Fruit fly (Drosophila melanogaster): ENCODE data around the gene bou.

Gene bou

DNA sequence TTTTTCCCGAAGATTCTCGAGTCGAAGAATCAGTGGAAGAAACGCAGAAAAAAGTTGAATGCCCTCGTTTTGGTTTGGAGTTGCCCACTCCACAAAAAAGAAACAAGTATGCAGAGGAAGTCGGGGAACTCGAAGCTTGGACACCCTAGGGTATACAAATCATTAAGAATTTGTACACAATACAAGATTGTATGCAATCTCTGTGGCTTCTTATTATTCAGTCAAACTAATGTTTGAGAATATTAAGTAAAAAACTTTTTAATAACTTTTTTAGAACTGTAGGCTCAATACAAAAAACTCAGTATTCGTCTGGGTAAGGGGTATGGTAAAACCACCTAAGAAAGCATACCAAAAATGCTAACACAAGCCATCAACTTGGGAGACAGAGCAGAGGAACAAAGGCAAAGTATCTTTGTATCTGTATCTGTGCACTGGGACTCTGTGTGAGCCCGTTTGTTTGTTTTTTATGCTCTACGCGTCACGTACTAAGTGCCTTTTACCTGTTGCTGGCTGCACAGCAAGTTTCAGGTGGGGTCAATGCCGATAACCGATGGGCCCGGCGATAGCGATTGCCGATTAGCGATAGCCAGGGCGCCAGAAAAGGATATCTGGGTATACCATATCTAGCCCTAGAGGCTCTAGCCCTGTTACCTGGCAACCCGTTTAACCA, 969 bp upstream of the bou start (continued):
- TF ChIP-seq chn (GFP tag; optimal IDR thresholded peaks at IDR 0.05) (peak; percentile 86), CG6175 (GFP tag; IDR thresholded peaks at IDR 0.05) (0 out of 3 replicates have a peak, but pooled peaks have one; percentile 23), CG14965 (GFP tag; optimal IDR thresholded peaks at IDR 0.05; ENCODE audit: borderline replicate concordance) (peak; percentile 3), fd96Cb (tag; optimal IDR thresholded peaks at IDR 0.05) (peak; percentile 83), dmrt99B (tag; optimal IDR thresholded peaks at IDR 0.05) (peak; percentile 79), Meics (GFP tag; optimal IDR thresholded peaks at IDR 0.05) (peak; percentile 14), CG2678 (tag; optimal IDR thresholded peaks at IDR 0.05) (peak; percentile 86), pan (optimal IDR thresholded peaks at IDR 0.05) (peak in 1 of 2 experiments; percentile 15), pan (GFP tag; optimal IDR thresholded peaks at IDR 0.05 in 1 of 2, IDR thresholded peaks at IDR 0.05 in 1 of 2) (peak in 1 of 2 experiments; percentile 66), btn (GFP tag; optimal IDR thresholded peaks at IDR 0.05) (peak; percentile 65), mirr (GFP tag; optimal IDR thresholded peaks at IDR 0.05) (no peak), ap (GFP tag; IDR thresholded peaks at IDR 0.05) (0 out of 2 replicates have a peak, but pooled peaks have one; percentile 24), sens-2 (GFP tag; IDR thresholded peaks at IDR 0.05) (peak; percentile 53; the same call in 1 of the 2 replicates), CG8290 (GFP tag; optimal IDR thresholded peaks at IDR 0.05) (peak; percentile 54), CG8290 (tag; optimal IDR thresholded peaks at IDR 0.05) (peak in 1 of 2 experiments; percentile 33), Ravus (GFP tag; IDR thresholded peaks at IDR 0.05) (peak; percentile 15), CG12744 (GFP tag; optimal IDR thresholded peaks at IDR 0.05) (peak; percentile 52), nmo (GFP tag; optimal IDR thresholded peaks at IDR 0.05) (peak; percentile 90), caup (GFP tag; optimal IDR thresholded peaks at IDR 0.05; ENCODE audit: severe bottlenecking) (no peak), CrebB (tag; optimal IDR thresholded peaks at IDR 0.05) (peak; percentile 53), Abd-B (GFP tag; optimal IDR thresholded peaks at IDR 0.05) (peak; percentile 62), CG7556 (GFP tag; optimal IDR thresholded peaks at IDR 0.05) (peak; percentile 79), CG13424 (tag; optimal IDR thresholded peaks at IDR 0.05) (peak; percentile 79), CG13894 (tag; optimal IDR thresholded peaks at IDR 0.05) (peak; percentile 67), CG6765 (GFP tag; optimal IDR thresholded peaks at IDR 0.05) (no peak), CG18262 (tag; optimal IDR thresholded peaks at IDR 0.05) (peak; percentile 92), CG7357 (GFP tag; IDR thresholded peaks at IDR 0.05) (peak; percentile 54; the same call in 1 of the 3 replicates), sc (optimal IDR thresholded peaks at IDR 0.05) (no peak), sc (GFP tag; optimal IDR thresholded peaks at IDR 0.05) (peak; percentile 75), ac (GFP tag; optimal IDR thresholded peaks at IDR 0.05) (no peak), H2.0 (GFP tag; IDR thresholded peaks at IDR 0.05) (peak; percentile 66), sd (tag; optimal IDR thresholded peaks at IDR 0.05) (peak; percentile 63), bab2 (GFP tag; optimal IDR thresholded peaks at IDR 0.05) (peak; percentile 80), CG4707 (GFP tag; optimal IDR thresholded peaks at IDR 0.05) (peak; percentile 41), Atf3 (GFP tag; optimal IDR thresholded peaks at IDR 0.05) (peak; percentile 68), Camta (GFP tag; optimal IDR thresholded peaks at IDR 0.05) (peak; percentile 80), CG17829 (tag; optimal IDR thresholded peaks at IDR 0.05) (peak; percentile 88), Eip74EF (GFP tag; optimal IDR thresholded peaks at IDR 0.05) (peak in 1 of 2 experiments; percentile 70), CG4617 (GFP tag; optimal IDR thresholded peaks at IDR 0.05; ENCODE audit: borderline replicate concordance) (peak; percentile 14), slou (GFP tag; optimal IDR thresholded peaks at IDR 0.05) (peak; percentile 47), CG3065 (GFP tag; optimal IDR thresholded peaks at IDR 0.05) (peak; percentile 37), tio (GFP tag; optimal IDR thresholded peaks at IDR 0.05) (peak; percentile 77), pfk (GFP tag; optimal IDR thresholded peaks at IDR 0.05) (peak; percentile 83), Sox102F (GFP tag; optimal IDR thresholded peaks at IDR 0.05) (peak; percentile 77), unc-4 (GFP tag; IDR thresholded peaks at IDR 0.05; ENCODE audit: partially characterized antibody) (no peak), HHEX (GFP tag; optimal IDR thresholded peaks at IDR 0.05) (peak; percentile 40), rib (GFP tag; IDR thresholded peaks at IDR 0.05) (no peak), tap (tag; optimal IDR thresholded peaks at IDR 0.05) (peak; percentile 61), CG16863 (GFP tag; optimal IDR thresholded peaks at IDR 0.05) (peak; percentile 76)
